Fruit fly (Drosophila melanogaster): ENCODE data around the gene Vps15.

dm6 chr3R:9249025-9249735 is 3.5 kb upstream of the Vps15 start:
- TF ChIP-seq Fer1 (GFP tag; optimal IDR thresholded peaks at IDR 0.05) (no peak), Side (GFP tag; optimal IDR thresholded peaks at IDR 0.05) (no peak)

Measured in whole organism, embryonic.